Worm (Caenorhabditis elegans): ENCODE measurements around the gene ooc-5.

The ooc-5 gene

DNA sequence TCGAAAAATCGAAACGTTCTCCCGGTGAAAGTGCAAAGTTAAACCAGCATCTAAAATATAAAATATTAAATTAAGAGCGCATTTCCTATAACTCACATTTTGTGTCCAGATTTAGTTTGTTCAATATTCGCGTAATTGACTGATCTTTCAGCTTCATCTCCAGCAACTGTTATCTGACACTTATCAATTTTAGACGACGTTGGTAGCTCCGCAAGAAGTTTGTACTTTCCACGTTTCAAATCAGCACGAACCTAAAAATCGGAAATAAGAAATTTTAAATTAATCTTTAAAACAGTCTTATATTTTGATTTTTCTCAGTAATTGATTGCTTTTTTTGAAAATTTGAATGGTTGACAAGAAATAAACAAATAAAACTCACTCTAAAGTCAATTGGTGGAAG lies 24.7 kb downstream of the ooc-5 start:
- TF ChIP-seq unc-62 (GFP tag; optimal IDR thresholded peaks at IDR 0.05 in 1 of 2): peak in 1 of 2 experiments; percentile 91
- TF ChIP-seq unc-62 (tag; optimal IDR thresholded peaks at IDR 0.05): no peak
- TF ChIP-seq ces-1 (GFP tag; optimal IDR thresholded peaks at IDR 0.05): no peak

DNA sequence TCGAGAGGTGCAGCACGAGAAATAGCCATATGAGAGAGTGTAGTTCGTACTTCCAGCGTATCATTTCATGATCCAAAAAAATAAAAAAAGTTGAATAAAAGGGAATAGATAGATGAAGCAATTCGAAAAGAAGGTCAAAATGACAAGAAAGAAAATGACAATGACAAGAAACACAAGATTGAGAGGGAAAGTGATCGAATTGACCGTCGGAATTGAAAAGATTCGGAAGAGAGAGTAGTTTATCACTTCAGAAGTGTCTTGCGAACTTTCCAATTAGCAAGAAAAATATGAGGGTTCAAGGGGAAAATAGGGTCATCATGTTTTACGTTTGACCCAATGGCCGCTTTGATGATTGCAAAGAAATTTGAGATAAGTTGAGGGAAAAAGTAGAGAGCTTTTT lies 26.7 kb downstream of the ooc-5 start, which contains the start of gene dep-1:
dep-1 (minus strand) TSS at position 95 of the 400 bp plus-strand sequence.
- no peak for TF ChIP-seq Y48G9A.11 (GFP tag; IDR thresholded peaks at IDR 0.05)
- TF ChIP-seq lin-15B (tag; optimal IDR thresholded peaks at IDR 0.05): no peak
- TF ChIP-seq nhr-102 (tag; optimal IDR thresholded peaks at IDR 0.05): no peak
- TF ChIP-seq nhr-11 (tag; optimal IDR thresholded peaks at IDR 0.05): no peak
- TF ChIP-seq ztf-7 (tag; optimal IDR thresholded peaks at IDR 0.05): no peak
- no peak for TF ChIP-seq egl-43 (GFP tag; IDR thresholded peaks at IDR 0.05)
- no peak for TF ChIP-seq Y75B8A.6 (GFP tag; IDR thresholded peaks at IDR 0.05)
- TF ChIP-seq ctbp-1 (GFP tag; IDR thresholded peaks at IDR 0.05): no peak
- no peak for TF ChIP-seq unc-39 (tag; optimal IDR thresholded peaks at IDR 0.05)
- no peak for TF ChIP-seq zip-11 (GFP tag; IDR thresholded peaks at IDR 0.05)
- TF ChIP-seq arid-1 (GFP tag; conservative IDR thresholded peaks at IDR 0.05): no peak
- no peak for TF ChIP-seq dmd-8 (GFP tag; IDR thresholded peaks at IDR 0.05)
- no peak for TF ChIP-seq nhr-25 (tag; optimal IDR thresholded peaks at IDR 0.05; ENCODE audit: borderline replicate concordance, insufficient read depth)
- no peak for TF ChIP-seq set-16 (GFP tag; IDR thresholded peaks at IDR 0.05)
- TF ChIP-seq daf-8 (GFP tag; IDR thresholded peaks at IDR 0.05): no peak
- TF ChIP-seq lin-13 (GFP tag; optimal IDR thresholded peaks at IDR 0.05): no peak

DNA sequence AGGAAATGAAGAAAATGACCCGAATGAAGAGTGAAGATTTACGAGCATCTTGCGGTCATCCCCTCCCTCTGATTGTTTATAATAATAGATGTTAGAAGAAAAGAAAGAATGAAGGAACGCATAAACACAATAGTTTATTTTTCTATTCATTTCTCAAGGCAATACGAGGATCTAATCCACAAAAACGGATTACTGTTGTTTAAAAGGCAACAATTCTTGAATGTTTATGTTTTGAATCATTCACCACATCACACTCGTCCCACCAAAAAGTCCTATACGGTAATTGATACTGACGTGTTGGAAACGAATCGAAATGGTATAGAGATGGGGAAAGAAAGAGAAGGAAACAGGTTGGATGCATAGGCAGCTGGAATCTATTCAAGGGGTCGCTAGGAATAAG lies 28.7 kb downstream of the ooc-5 start:
- no peak for TF ChIP-seq ama-1 (optimal IDR thresholded peaks at IDR 0.05)
- peak in 1 of 2 experiments; percentile 96 for TF ChIP-seq unc-62 (GFP tag; optimal IDR thresholded peaks at IDR 0.05 in 1 of 2)
- no peak for TF ChIP-seq unc-62 (tag; optimal IDR thresholded peaks at IDR 0.05)
- TF ChIP-seq gei-8 (GFP tag; optimal IDR thresholded peaks at IDR 0.05): no peak
- no peak for TF ChIP-seq lin-38 (GFP tag; IDR thresholded peaks at IDR 0.05)
- TF ChIP-seq D1046.2 (GFP tag; IDR thresholded peaks at IDR 0.05): no peak
- no peak for TF ChIP-seq F37D6.2 (tag; optimal IDR thresholded peaks at IDR 0.05)
- TF ChIP-seq zfp-2 (tag; optimal IDR thresholded peaks at IDR 0.05): no peak
- no peak for TF ChIP-seq F10B5.3 (tag; optimal IDR thresholded peaks at IDR 0.05)
- TF ChIP-seq unc-130 (GFP tag; optimal IDR thresholded peaks at IDR 0.05): no peak

ce11 chrII:9024312-9024711 lies 31.4 kb downstream of the ooc-5 start:
- TF ChIP-seq unc-62 (GFP tag; optimal IDR thresholded peaks at IDR 0.05 in 1 of 2) (peak in 1 of 2 experiments; percentile 40), unc-62 (tag; optimal IDR thresholded peaks at IDR 0.05) (no peak), skn-1 (tag; optimal IDR thresholded peaks at IDR 0.05) (no peak), mep-1 (tag; optimal IDR thresholded peaks at IDR 0.05) (no peak), ztf-7 (tag; optimal IDR thresholded peaks at IDR 0.05) (no peak), aha-1 (tag) (peak; percentile 93)

- TF ChIP-seq hlh-30 (tag; optimal IDR thresholded peaks at IDR 0.05; ENCODE audit: insufficient read depth) (no peak), unc-62 (GFP tag; optimal IDR thresholded peaks at IDR 0.05 in 1 of 2) (peak in 1 of 2 experiments; percentile 23), unc-62 (tag; optimal IDR thresholded peaks at IDR 0.05) (no peak)
Measured at ce11 chrII:9026348-9026747, 33.4 kb downstream of the ooc-5 start.

- TF ChIP-seq mdt-29 (GFP tag; IDR thresholded peaks at IDR 0.05): no peak
- TF ChIP-seq hlh-30 (tag; optimal IDR thresholded peaks at IDR 0.05; ENCODE audit: insufficient read depth): peak; percentile 36
- peak; percentile 26 for TF ChIP-seq nhr-28 (tag; optimal IDR thresholded peaks at IDR 0.05)
- peak; percentile 37 for TF ChIP-seq mxl-3 (GFP tag; optimal IDR thresholded peaks at IDR 0.05)
- no peak for TF ChIP-seq R02D3.7 (tag; optimal IDR thresholded peaks at IDR 0.05)
- no peak for TF ChIP-seq skn-1 (tag; optimal IDR thresholded peaks at IDR 0.05)
- peak; percentile 35 for TF ChIP-seq dve-1 (tag; optimal IDR thresholded peaks at IDR 0.05; ENCODE audit: insufficient read depth)
- TF ChIP-seq F37D6.2 (tag; optimal IDR thresholded peaks at IDR 0.05): no peak
- TF ChIP-seq nhr-76 (tag; optimal IDR thresholded peaks at IDR 0.05): no peak
- TF ChIP-seq fos-1 (tag; optimal IDR thresholded peaks at IDR 0.05): no peak
Measured at ce11 chrII:9028096-9028495, 35.1 kb downstream of the ooc-5 start.
